Fruit fly (Drosophila melanogaster) whole organism: ENCODE measurements around the gene CG3587.

ENCODE experiments used
- CG8478 ChIP-seq: fragments of >200 bp; optimal IDR thresholded peaks from 2 replicates; lab custom pipeline; 2018; ENCODE audit warnings: inconsistent platforms
- Dll ChIP-seq: fragments of >200 bp; optimal IDR thresholded peaks from 2 replicates; lab custom pipeline; 2017
- EcR ChIP-seq, 2 experiments: fragments of >200 bp; optimal IDR thresholded peaks; 2 replicates each; lab custom pipeline; 2017; ENCODE audit warnings: missing biosample characterization in 2 of 2, missing genetic modification characterization in 2 of 2, missing genetic modification reagents in 2 of 2
- pan ChIP-seq: fragments of >200 bp; optimal IDR thresholded peaks from 2 replicates; lab custom pipeline; 2017
- psq ChIP-seq: fragments of >200 bp; optimal IDR thresholded peaks from 2 replicates; lab custom pipeline; 2017
- usp ChIP-seq: fragments of >200 bp; optimal IDR thresholded peaks from 2 replicates; lab custom pipeline; 2017; ENCODE audit warnings: missing biosample characterization, missing genetic modification characterization, mixed read lengths

Gene CG3587

DNA sequence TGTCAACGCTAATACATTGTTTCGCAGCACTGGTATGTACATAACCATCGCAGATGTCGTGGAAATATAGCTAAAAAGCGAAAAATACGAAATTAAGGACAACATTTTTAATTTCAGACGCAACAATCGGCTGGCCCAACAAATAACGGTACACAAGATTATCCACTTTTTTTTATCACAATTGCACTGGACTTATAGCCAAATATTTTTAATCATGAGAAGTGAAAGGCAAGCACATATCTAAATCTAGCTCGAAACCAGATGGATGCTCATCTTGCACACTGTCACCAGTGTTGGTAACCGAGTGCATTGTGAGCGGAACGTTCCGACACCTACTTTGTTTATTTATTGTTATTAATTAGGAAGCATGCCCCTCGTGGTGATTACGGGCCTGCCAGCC lies at the start of gene CG3587, which contains the start of gene CG3857:
TSS of gene CG3587 (plus strand) at position 288 of the 400 bp plus-strand sequence.
TSS of gene CG3857 (minus strand) at position 21 of the 400 bp plus-strand sequence.
- TF ChIP-seq usp (GFP tag; lab: Kevin White, UChicago) (no peak), EcR (GFP tag; optimal IDR thresholded peaks at IDR 0.05; lab: Kevin White, UChicago) (no peak), CG8478 (lab: Kevin White, UChicago) (no peak), psq (lab: Kevin White, UChicago) (no peak), pan (no peak), Dll (lab: Kevin White, UChicago) (no peak)

DNA sequence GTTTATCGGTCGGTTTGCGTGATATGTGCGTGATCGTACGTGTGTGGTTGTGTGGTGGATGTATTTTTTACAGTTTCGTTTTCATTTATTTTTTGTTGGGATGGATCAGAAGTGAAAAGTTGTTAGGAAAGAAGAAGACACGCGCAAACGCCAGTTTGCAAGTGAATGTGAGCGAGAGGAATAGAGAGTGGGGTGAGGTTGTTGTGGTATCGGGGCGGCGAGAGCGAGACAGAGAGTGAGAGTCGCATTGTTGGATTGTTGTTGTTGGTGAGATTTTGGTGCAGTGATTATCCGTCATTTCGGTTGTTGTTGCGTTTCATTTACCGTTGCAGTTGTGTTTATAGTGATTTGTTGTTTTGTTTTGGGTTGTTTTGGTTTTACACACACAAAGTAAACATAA lies 46.6 kb upstream of the CG3587 start:
- TF ChIP-seq EcR (GFP tag; optimal IDR thresholded peaks at IDR 0.05; lab: Kevin White, UChicago) (no peak), usp (GFP tag; lab: Kevin White, UChicago) (no peak), psq (lab: Kevin White, UChicago) (no peak), Dll (lab: Kevin White, UChicago) (no peak), pan (no peak), CG8478 (lab: Kevin White, UChicago) (no peak)

DNA sequence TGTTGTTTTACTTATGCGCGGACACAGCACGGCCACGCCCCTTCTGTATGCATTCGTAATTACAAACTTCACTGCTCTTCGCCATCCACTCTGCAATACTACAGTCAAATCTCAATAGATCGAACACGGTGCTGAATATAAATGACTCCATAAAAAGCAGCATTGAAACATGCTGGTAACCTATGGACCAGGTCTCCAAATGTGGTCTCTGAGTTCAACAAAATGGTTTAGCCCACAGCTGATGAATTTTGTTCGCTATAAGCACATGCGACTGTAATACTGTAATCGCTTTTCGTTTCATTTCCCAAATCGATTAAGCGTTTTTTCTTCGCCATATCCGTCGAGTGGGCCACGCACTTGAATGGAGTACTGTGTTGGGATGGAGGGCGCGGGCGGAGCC lies 42.7 kb upstream of the CG3587 start:
- TF ChIP-seq CG8478 (lab: Kevin White, UChicago) (no peak), Dll (lab: Kevin White, UChicago) (no peak), pan (no peak), usp (GFP tag; lab: Kevin White, UChicago) (no peak), psq (lab: Kevin White, UChicago) (no peak), EcR (GFP tag; optimal IDR thresholded peaks at IDR 0.05; lab: Kevin White, UChicago) (no peak)

DNA sequence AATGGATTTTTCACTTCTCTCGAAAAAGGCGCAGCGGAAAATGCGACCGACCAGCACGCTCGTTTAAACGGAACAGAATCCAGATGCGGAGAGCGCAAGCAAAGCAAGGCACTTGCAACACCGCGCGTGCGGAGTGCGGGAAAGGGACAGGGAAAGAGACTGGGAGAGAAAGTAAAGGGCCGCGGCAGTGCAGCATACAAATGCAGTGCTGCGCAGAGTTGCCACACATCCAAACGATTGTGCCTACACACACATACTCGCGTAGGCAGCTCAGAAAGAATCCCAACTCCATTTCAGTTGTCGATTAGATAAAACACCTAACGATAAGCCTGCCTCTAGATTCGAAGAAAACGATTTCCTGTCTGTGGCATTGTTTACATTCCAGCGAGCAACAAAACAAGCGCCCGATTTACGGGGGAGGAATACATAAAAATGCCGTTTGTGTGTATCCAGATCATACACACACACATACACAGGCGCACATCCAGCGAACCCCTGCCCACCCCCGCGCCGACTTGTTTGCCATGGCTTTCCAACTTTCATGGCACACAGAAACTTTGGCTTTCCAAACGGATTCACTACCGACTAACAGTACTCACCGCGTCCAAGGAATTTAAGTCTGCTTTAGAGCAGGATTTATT lies 40.5 kb upstream of the CG3587 start:
- no peak for TF ChIP-seq psq (lab: Kevin White, UChicago)
- TF ChIP-seq Dll (lab: Kevin White, UChicago), result peak; percentile 34
- TF ChIP-seq usp (GFP tag; lab: Kevin White, UChicago), result no peak
- no peak for TF ChIP-seq EcR (GFP tag; optimal IDR thresholded peaks at IDR 0.05; lab: Kevin White, UChicago)

DNA sequence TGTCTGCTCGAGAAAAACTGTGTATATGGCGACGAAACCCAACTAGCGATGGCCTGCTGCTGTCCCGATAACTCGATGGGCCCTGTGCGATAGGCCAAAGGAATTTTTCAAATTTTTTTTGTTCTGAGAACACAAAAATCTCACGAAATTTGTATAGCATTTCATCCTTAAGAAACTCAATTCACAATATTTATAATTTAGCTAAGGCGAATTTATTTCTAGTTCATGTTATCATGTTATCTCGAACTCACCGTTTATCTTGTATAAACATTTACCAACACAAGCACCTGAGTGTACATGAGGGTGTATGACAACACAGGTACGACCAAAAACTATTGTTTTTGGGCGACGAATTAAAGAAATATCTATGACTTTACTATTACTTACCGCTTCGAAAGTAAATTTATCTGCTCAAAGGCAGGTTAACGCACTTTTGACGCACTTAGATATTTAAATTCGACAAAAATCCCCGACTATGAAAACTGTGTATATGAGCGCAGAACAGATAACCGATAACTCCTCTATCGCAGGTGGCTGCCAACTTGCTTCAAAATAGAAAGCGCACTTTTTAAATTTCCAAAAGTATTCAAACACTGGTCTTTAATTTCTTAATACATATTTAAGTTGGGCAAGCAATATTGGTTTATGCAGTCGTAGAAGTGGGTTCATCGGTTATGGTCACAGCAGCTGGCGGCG lies 39.8 kb upstream of the CG3587 start, which contains the start of gene arm:
TSS of gene arm (minus strand) at position 524 of the 696 bp plus-strand sequence.
- TF ChIP-seq psq (lab: Kevin White, UChicago) (no peak), pan (no peak), Dll (lab: Kevin White, UChicago) (no peak), usp (GFP tag; lab: Kevin White, UChicago) (no peak), EcR (GFP tag; optimal IDR thresholded peaks at IDR 0.05; lab: Kevin White, UChicago) (no peak), CG8478 (lab: Kevin White, UChicago) (no peak)

DNA sequence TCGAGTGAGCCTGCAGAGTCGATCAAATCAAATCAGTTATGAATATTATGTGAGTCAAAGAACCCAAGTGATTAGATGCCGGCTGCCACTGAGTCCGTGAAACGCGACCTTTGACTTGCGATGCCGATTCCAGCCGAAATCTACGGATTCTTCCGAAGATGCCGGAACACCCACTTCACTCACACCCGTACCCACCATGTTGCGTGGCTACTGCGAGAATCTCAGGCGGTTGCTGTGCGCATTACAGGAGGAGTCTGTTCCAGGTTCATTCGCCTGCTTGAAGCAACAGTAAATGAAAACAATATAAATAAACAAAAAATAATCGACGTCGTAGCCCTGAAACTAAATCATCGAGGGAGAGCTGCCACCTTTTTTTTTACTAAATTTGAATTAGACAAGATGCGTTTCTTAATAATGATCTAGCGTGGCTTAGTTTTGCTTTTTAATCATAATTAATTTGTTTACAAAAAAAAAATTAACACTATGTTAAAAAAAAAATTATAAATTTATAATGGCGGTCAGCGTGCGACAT lies 38.4 kb upstream of the CG3587 start, which contains the start of gene Ldaf1:
TSS of gene Ldaf1 (minus strand) at position 307 of the 532 bp plus-strand sequence.
- TF ChIP-seq usp (GFP tag; lab: Kevin White, UChicago) (no peak), Dll (lab: Kevin White, UChicago) (no peak), pan (no peak), CG8478 (lab: Kevin White, UChicago) (no peak), psq (lab: Kevin White, UChicago) (no peak), EcR (GFP tag; optimal IDR thresholded peaks at IDR 0.05; lab: Kevin White, UChicago) (no peak)

DNA sequence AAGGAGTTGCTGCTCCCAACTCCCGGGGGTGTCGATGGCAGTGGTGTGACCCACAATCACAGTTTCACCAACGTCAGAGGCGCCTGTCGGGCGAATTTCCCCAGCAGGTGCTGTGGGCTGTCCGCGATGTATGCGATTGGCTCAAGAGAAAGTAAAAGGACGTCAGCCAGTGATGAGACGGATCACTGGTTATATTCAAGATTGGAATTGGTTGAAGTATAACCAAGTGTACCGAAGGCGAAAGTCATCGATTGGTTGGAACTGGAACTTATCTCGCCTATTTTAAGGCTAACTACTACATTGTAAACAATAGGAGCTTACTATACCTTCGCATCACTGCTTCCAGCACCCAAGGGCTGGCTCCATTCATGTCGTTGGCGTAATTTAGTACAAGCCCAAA lies 37.0 kb upstream of the CG3587 start, which contains the start of gene CG32801:
TSS of gene CG32801 (minus strand) at position 101 of the 400 bp plus-strand sequence.
- no peak for TF ChIP-seq usp (GFP tag; lab: Kevin White, UChicago)
- no peak for TF ChIP-seq pan
- TF ChIP-seq EcR (GFP tag; optimal IDR thresholded peaks at IDR 0.05; lab: Kevin White, UChicago), result no peak
- no peak for TF ChIP-seq psq (lab: Kevin White, UChicago)
- TF ChIP-seq CG8478 (lab: Kevin White, UChicago), result no peak
- TF ChIP-seq Dll (lab: Kevin White, UChicago), result no peak

DNA sequence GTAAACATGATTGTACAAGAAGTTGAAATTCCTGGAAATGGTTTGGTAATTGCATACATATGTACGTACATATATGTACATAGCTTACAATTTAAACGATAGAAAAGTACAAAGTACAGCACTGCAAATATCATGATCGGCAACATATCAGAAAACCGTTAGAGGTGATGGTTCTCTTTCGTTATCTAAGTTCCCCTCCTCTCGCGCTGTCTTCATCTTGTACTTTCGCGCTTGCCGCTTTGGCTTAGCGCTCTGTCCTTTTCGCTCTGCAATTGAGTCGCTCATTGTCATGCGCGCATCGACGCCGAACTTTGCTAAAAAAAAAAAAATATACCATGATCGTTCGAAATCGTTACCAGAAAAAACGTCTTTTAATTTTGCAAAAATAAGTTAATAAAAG lies 36.1 kb upstream of the CG3587 start:
- no peak for TF ChIP-seq usp (GFP tag; lab: Kevin White, UChicago)
- no peak for TF ChIP-seq pan
- no peak for TF ChIP-seq CG8478 (lab: Kevin White, UChicago)
- TF ChIP-seq psq (lab: Kevin White, UChicago), result no peak
- TF ChIP-seq EcR (GFP tag; optimal IDR thresholded peaks at IDR 0.05; lab: Kevin White, UChicago), result no peak
- TF ChIP-seq Dll (lab: Kevin White, UChicago), result no peak

DNA sequence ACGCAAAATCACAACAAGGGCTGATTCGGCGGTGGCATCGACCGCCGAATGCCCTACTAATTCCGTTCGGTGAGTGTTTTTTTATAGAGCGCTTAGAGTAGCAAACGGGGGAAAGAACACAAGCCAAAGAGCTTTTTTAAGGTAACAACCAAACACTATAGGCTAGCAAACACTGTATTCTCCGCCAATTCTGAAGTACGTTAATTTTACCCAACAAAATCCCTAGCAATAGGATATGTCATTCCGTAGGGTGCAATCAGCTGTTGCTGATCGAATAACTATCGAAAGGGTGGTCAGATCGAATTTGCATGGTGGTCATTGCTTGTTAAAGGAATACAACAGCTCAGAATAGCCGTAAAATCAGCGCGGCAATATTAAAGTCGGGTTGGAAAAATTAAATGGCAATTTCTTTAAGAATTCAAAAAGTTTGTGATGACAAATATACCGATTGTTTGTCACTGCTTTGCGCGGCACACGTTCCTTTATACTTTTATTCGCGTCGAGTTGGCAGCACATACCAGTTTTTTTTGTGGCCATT lies 32.3 kb upstream of the CG3587 start, which contains the start of gene mip130:
TSS of gene mip130 (plus strand) at position 513 of the 538 bp plus-strand sequence.
- TF ChIP-seq psq (lab: Kevin White, UChicago) (no peak), usp (GFP tag; lab: Kevin White, UChicago) (no peak), pan (no peak), Dll (lab: Kevin White, UChicago) (no peak), EcR (GFP tag; optimal IDR thresholded peaks at IDR 0.05; lab: Kevin White, UChicago) (no peak), CG8478 (lab: Kevin White, UChicago) (no peak)

DNA sequence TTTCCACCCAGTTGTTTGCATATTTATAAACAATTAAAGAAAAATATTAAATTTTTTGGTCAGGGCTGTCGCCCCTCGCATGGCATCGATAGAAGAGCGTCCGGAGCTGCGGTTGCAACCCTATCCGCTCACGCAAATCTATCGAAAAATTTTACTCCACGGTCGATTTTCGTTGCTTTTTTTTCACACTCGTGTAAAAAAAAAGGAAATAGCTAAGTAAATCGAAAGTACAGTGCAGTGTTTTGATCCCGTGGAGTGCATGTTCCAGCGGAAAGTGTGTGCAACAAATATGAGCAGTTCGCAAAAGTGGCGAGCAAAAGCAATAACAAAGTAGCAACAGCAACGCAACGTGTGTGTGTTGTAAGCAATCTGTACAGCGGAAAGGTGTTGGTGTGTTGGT lies 31.4 kb upstream of the CG3587 start, which contains the start of the genes Edem1 and Rbcn-3B:
TSS of gene Edem1 (minus strand) at position 71 of the 400 bp plus-strand sequence.
TSS of gene Rbcn-3B (plus strand) at position 164 of the 400 bp plus-strand sequence.
- no peak for TF ChIP-seq CG8478 (lab: Kevin White, UChicago)

DNA sequence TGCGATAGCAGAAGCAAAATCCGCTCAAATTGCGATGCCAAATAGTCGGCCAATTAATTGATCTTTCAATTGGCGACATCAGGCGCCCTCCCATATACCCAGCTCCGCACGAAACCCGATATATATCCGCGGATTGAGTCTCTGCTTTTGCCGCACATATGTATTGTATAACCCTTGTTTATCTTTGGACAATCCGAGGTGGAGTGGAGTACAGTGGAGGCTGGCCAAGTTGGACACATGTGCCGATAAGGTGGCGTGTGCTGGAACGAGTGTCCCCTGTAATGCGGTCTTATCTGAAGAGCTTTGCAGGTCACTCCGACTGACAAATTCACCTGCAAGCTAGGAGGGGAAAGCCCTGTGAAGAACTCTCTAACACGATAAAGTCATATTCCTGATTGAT lies 30.6 kb upstream of the CG3587 start:
- TF ChIP-seq CG8478 (lab: Kevin White, UChicago), result no peak
- TF ChIP-seq pan, result no peak
- no peak for TF ChIP-seq usp (GFP tag; lab: Kevin White, UChicago)
- no peak for TF ChIP-seq EcR (GFP tag; optimal IDR thresholded peaks at IDR 0.05; lab: Kevin White, UChicago)
- no peak for TF ChIP-seq psq (lab: Kevin White, UChicago)
- TF ChIP-seq Dll (lab: Kevin White, UChicago), result no peak
